Worm (Caenorhabditis elegans): ENCODE results near the gene srt-40.
"Not testable (repeated sequence)": the region's sequence is repeated elsewhere in the genome, so short reads cannot be mapped to it uniquely, and the experiment has no call there.

Gene srt-40

DNA sequence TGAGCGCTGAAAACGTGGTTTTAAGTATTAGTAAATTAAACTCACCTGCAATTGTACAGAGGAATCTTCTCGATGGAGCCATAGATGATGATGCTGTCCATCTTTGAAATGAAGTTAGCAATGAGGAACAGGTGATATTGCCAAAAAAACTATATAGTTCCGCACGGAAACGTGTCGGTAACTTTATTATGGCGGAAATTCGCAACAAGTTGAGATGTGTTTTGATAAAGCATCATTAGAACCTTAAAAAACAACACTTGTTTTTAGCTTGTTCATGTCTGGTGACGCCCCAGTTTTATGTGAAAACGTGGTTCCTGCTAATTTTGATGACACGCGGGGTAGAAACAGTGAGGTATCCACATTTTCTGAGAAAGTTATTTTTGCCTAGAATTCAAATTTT lies at the start of gene srt-40:
srt-40 (minus strand) TSS at position 101 of the 400 bp plus-strand sequence.
- TF ChIP-seq ama-1 (optimal IDR thresholded peaks at IDR 0.05) (no peak), nhr-21 (tag; optimal IDR thresholded peaks at IDR 0.05) (no peak), R02D3.7 (tag; optimal IDR thresholded peaks at IDR 0.05) (no peak), lin-11 (tag; optimal IDR thresholded peaks at IDR 0.05) (no peak)

DNA sequence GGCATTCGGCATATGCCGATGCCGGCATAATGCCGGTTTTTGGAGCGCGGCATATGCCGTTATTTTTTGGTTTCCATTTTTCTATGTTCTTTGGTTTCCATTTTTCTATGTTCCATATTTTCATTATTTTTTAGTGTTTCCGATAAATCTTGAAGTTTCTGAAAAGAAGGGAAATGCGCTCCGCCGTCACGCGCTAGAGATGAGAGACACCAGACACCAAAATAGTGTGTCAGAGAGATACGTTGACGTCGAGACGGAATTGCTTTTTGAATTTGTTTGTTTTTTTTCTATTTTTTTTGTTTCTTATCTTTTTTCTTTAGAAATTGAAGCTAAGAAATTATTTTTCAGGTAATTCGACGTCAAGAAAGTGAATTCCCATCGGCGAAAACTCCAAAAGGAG lies 49.1 kb upstream of the srt-40 start, which contains the start of gene F41B5.1:
F41B5.1 (plus strand) TSS at position 343 of the 400 bp plus-strand sequence.
- TF ChIP-seq nhr-11, elt-3, crh-2 (tag; optimal IDR thresholded peaks at IDR 0.05): not testable (repeated sequence)

DNA sequence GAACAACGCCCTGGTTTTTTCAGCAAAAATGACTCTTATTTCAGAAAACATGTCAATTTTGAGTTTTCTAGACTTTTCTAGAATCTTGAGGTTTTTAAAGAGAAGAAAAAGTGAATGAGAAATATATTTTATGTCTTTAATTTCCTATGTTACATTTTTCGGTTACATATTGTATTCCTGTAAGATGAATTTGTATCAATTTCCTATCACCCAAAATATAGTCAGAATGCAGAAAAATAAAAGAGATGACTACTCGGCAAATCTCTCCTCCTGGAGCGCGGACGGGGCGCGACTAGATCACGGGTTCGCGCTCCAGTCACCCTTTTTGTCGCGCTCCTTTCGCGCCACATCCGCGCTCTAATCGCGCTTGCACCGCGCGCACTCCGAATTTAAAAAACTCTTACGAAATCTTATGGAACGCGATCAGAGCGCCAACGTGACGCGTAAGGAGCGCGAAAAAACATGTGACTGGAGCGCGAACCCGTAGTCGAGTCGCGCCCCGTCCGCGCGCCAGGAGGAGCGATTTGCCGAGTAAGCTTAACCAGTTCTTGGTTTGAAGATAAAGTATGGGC lies 48.6 kb upstream of the srt-40 start, which contains the start of gene str-253:
str-253 (minus strand) TSS at position 51 of the 572 bp plus-strand sequence.
- TF ChIP-seq zag-1 (tag; optimal IDR thresholded peaks at IDR 0.05) (no peak), blmp-1 (tag; optimal IDR thresholded peaks at IDR 0.05; ENCODE audit: insufficient read depth) (no peak), sma-3 (GFP tag; optimal IDR thresholded peaks at IDR 0.05) (no peak), R02D3.7 (tag; optimal IDR thresholded peaks at IDR 0.05) (no peak)

DNA sequence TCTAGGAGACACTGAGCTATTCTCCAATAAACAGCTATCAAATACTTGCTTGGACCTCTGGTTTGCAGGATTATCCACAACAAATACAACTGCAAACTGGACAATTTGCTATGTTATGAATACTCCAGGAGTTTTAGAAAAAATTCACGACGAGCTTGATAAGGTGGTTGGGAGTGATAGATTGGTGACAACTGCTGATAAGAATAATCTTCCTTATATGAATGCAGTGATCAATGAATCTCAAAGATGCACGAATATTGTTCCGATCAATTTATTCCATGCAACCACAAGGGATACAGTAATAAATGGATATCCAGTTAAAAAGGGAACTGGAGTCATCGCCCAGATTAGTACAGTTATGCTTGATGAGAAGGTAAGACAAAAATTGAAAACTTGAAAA lies 45.7 kb upstream of the srt-40 start:
- no peak for TF ChIP-seq Y55F3AM.14 (GFP tag; optimal IDR thresholded peaks at IDR 0.05)
- TF ChIP-seq unc-62 (GFP tag; optimal IDR thresholded peaks at IDR 0.05): no peak
- no peak for TF ChIP-seq zag-1 (tag; optimal IDR thresholded peaks at IDR 0.05)
- TF ChIP-seq ceh-16 (tag; optimal IDR thresholded peaks at IDR 0.05): no peak
- TF ChIP-seq lin-13 (GFP tag; optimal IDR thresholded peaks at IDR 0.05): no peak
- TF ChIP-seq mdl-1 (tag; optimal IDR thresholded peaks at IDR 0.05): no peak
- TF ChIP-seq nhr-25 (tag; optimal IDR thresholded peaks at IDR 0.05): no peak
- peak; percentile 11 for TF ChIP-seq fos-1 (tag; optimal IDR thresholded peaks at IDR 0.05)

DNA sequence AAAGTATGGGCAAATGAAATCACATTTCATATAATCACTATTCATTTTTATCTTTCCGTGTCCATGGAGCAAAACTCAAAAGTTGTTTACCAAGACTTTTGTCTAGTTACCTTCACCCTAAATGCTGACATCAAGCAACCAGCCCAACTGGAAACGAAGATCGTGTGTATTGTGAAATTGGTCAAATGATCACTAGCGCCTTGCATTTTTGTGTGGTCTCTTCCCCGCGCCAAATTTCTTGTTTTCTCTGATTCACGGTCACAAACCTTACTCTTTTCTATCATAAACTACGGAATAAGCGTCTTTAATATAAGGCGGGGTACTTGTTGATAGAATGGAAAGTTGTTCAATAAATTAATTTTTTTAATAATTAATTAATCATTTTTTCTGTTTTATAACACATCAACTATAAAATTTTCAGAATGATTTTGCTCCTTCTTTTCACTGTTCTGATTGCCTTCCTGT lies 44.1 kb upstream of the srt-40 start, which contains the start of gene cyp-33C7:
cyp-33C7 (plus strand) TSS at position 415 of the 465 bp plus-strand sequence.
- peak; percentile 10 for TF ChIP-seq skn-1 (tag; optimal IDR thresholded peaks at IDR 0.05)
- TF ChIP-seq unc-62 (GFP tag; optimal IDR thresholded peaks at IDR 0.05): no peak
- peak; percentile 81 for TF ChIP-seq fos-1 (tag; optimal IDR thresholded peaks at IDR 0.05)
- TF ChIP-seq R02D3.7 (tag; optimal IDR thresholded peaks at IDR 0.05): no peak
- peak; percentile 64 for TF ChIP-seq sma-9 (GFP tag; optimal IDR thresholded peaks at IDR 0.05)
- no peak for TF ChIP-seq sma-9 (tag; optimal IDR thresholded peaks at IDR 0.05)
- peak; percentile 46 for TF ChIP-seq crh-2 (tag; optimal IDR thresholded peaks at IDR 0.05)
- TF ChIP-seq ztf-11 (tag; optimal IDR thresholded peaks at IDR 0.05): no peak
- TF ChIP-seq nhr-129 (tag; optimal IDR thresholded peaks at IDR 0.05): peak; percentile 59
- no peak for TF ChIP-seq ceh-16 (tag; optimal IDR thresholded peaks at IDR 0.05)
- peak; percentile 35 for TF ChIP-seq gmeb-1 (tag; optimal IDR thresholded peaks at IDR 0.05)
- peak; percentile 17 for TF ChIP-seq C34F6.9 (tag; optimal IDR thresholded peaks at IDR 0.05)

DNA sequence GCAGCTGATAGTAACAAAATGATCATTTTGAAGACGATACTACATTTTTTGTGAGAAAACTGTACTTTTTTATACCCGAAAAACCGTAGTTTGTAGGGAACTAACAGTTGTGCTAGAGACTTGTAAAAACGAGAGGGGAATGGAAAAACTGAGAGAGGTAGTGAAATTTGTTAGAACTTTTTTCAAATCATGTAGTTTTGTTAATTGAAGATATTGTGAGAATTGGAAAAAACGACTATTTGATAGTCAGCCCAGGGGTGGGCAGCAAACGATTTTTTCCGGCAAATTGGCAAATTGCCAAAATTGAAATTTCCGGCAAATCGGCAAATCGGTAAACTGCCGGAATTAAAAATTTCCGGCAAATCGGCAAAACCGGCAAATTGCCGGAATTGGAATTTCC lies 43.2 kb upstream of the srt-40 start, which contains the start of gene cyp-33C6:
cyp-33C6 (minus strand) TSS at position 101 of the 400 bp plus-strand sequence.
- no peak for TF ChIP-seq peb-1 (tag; optimal IDR thresholded peaks at IDR 0.05)
- no peak for TF ChIP-seq nhr-10 (tag; optimal IDR thresholded peaks at IDR 0.05)
- TF ChIP-seq nhr-12 (tag; optimal IDR thresholded peaks at IDR 0.05): no peak
- TF ChIP-seq nhr-11 (tag; optimal IDR thresholded peaks at IDR 0.05): no peak
- TF ChIP-seq nhr-77 (tag; optimal IDR thresholded peaks at IDR 0.05): no peak
- no peak for TF ChIP-seq ceh-82 (tag; optimal IDR thresholded peaks at IDR 0.05)
- TF ChIP-seq sem-4 (tag; optimal IDR thresholded peaks at IDR 0.05): no peak
- TF ChIP-seq skn-1 (tag; optimal IDR thresholded peaks at IDR 0.05): no peak
- no peak for TF ChIP-seq sma-9 (GFP tag; optimal IDR thresholded peaks at IDR 0.05)
- no peak for TF ChIP-seq sma-9 (tag; optimal IDR thresholded peaks at IDR 0.05)
- no peak for TF ChIP-seq nhr-129 (tag; optimal IDR thresholded peaks at IDR 0.05)
- TF ChIP-seq C34F6.9 (tag; optimal IDR thresholded peaks at IDR 0.05): no peak
- no peak for TF ChIP-seq blmp-1 (tag; optimal IDR thresholded peaks at IDR 0.05; ENCODE audit: insufficient read depth)
- no peak for TF ChIP-seq alr-1 (tag; optimal IDR thresholded peaks at IDR 0.05)
- TF ChIP-seq R02D3.7 (tag; optimal IDR thresholded peaks at IDR 0.05): no peak
